Fruit fly (Drosophila melanogaster): ENCODE measurements around the gene CG10283.

Gene CG10283

DNA sequence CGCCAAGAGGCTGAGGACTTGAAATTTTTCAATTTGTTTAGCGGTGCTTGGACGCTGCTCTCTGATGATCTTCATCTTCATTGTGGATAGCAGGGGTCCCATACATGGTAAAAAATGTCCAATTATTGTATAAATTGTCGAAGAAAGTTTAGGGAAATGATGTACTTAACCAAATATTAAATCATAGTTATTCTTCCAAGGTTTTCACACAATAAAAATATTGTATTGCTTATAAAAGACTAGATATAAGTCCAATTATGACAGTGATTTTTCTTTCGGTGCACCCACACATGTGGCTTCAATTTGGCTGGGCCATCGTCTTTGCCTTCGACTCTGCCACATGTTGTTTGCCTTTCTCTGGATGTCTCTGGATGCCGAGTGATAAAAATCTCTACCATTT, 20.6 kb upstream of the CG10283 start:
- TF ChIP-seq bab1 (GFP tag; optimal IDR thresholded peaks at IDR 0.05) (no peak), CG12768 (GFP tag; optimal IDR thresholded peaks at IDR 0.05) (no peak), CG7101 (tag; optimal IDR thresholded peaks at IDR 0.05) (no peak), Mnt (GFP tag; optimal IDR thresholded peaks at IDR 0.05) (no peak), Clk (GFP tag; optimal IDR thresholded peaks at IDR 0.05) (no peak), Hr96 (GFP tag; optimal IDR thresholded peaks at IDR 0.05) (no peak), CG33017 (tag; optimal IDR thresholded peaks at IDR 0.05) (no peak), kay (GFP tag; ENCODE audit: borderline replicate concordance) (no peak), CG1620 (GFP tag; optimal IDR thresholded peaks at IDR 0.05) (no peak), CG14711 (tag; optimal IDR thresholded peaks at IDR 0.05) (no peak), ovo (GFP tag; optimal IDR thresholded peaks at IDR 0.05) (no peak), tj (GFP tag; optimal IDR thresholded peaks at IDR 0.05) (no peak), toe (GFP tag; optimal IDR thresholded peaks at IDR 0.05) (no peak), CG11617 (GFP tag; optimal IDR thresholded peaks at IDR 0.05) (no peak), Crg-1 (GFP tag; optimal IDR thresholded peaks at IDR 0.05) (no peak), cic (GFP tag; optimal IDR thresholded peaks at IDR 0.05) (no peak), cnc (optimal IDR thresholded peaks at IDR 0.05) (no peak), CG7045 (GFP tag; optimal IDR thresholded peaks at IDR 0.05) (no peak), pad (GFP tag; optimal IDR thresholded peaks at IDR 0.05) (no peak), CG5204 (GFP tag; optimal IDR thresholded peaks at IDR 0.05) (no peak)

DNA sequence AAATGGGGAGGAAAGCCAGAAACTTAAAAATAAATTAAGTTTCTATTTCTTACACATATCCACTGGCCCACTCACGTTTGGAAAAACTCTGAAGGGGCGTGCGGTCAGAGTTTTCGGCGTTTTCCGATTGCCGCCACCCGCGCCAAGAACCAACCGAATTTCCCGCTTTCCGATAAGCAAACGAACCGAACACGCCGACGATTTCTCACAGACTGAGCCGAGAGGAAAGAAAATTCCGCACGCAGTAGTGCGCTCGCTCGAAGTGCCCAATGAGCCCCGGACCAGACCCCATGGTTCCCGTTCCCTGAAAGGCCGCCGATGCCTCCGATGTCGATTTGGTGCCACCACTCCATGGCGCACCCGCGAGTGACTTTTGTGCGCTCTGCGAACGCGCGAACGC, 19.4 kb upstream of the CG10283 start, which contains the start of gene kon:
TSS of gene kon (minus strand) at position 219 of the 400 bp plus-strand sequence.
- TF ChIP-seq cic (GFP tag; optimal IDR thresholded peaks at IDR 0.05) = no peak
- TF ChIP-seq CG7045 (GFP tag; optimal IDR thresholded peaks at IDR 0.05) = no peak
- no peak for TF ChIP-seq CG1620 (GFP tag; optimal IDR thresholded peaks at IDR 0.05)
- no peak for TF ChIP-seq Hr96 (GFP tag; optimal IDR thresholded peaks at IDR 0.05)
- TF ChIP-seq CG5204 (GFP tag; optimal IDR thresholded peaks at IDR 0.05) = no peak
- no peak for TF ChIP-seq Crg-1 (GFP tag; optimal IDR thresholded peaks at IDR 0.05)
- TF ChIP-seq CG11617 (GFP tag; optimal IDR thresholded peaks at IDR 0.05) = no peak
- TF ChIP-seq CG14711 (tag; optimal IDR thresholded peaks at IDR 0.05) = no peak
- TF ChIP-seq kay (GFP tag; ENCODE audit: borderline replicate concordance) = no peak
- no peak for TF ChIP-seq pad (GFP tag; optimal IDR thresholded peaks at IDR 0.05)
- TF ChIP-seq bab1 (GFP tag; optimal IDR thresholded peaks at IDR 0.05) = no peak
- no peak for TF ChIP-seq CG33017 (tag; optimal IDR thresholded peaks at IDR 0.05)
- TF ChIP-seq Mnt (GFP tag; optimal IDR thresholded peaks at IDR 0.05) = no peak
- no peak for TF ChIP-seq ovo (GFP tag; optimal IDR thresholded peaks at IDR 0.05)
- TF ChIP-seq toe (GFP tag; optimal IDR thresholded peaks at IDR 0.05) = no peak
- no peak for TF ChIP-seq tj (GFP tag; optimal IDR thresholded peaks at IDR 0.05)

dm6 chr2L:18499900-18500299, 15.6 kb upstream of the CG10283 start:
- TF ChIP-seq CG7045 (GFP tag; optimal IDR thresholded peaks at IDR 0.05) = no peak
- no peak for TF ChIP-seq pad (GFP tag; optimal IDR thresholded peaks at IDR 0.05)
- no peak for TF ChIP-seq CG5204 (GFP tag; optimal IDR thresholded peaks at IDR 0.05)
- no peak for TF ChIP-seq Mnt (GFP tag; optimal IDR thresholded peaks at IDR 0.05)
- TF ChIP-seq Hr96 (GFP tag; optimal IDR thresholded peaks at IDR 0.05) = no peak
- TF ChIP-seq CG11617 (GFP tag; optimal IDR thresholded peaks at IDR 0.05) = no peak
- no peak for TF ChIP-seq kay (GFP tag; ENCODE audit: borderline replicate concordance)
- TF ChIP-seq Clk (GFP tag; optimal IDR thresholded peaks at IDR 0.05) = no peak
- TF ChIP-seq toe (GFP tag; optimal IDR thresholded peaks at IDR 0.05) = no peak
- no peak for TF ChIP-seq ovo (GFP tag; optimal IDR thresholded peaks at IDR 0.05)
- TF ChIP-seq bab1 (GFP tag; optimal IDR thresholded peaks at IDR 0.05) = no peak
- no peak for TF ChIP-seq CG14711 (tag; optimal IDR thresholded peaks at IDR 0.05)
- TF ChIP-seq CG1620 (GFP tag; optimal IDR thresholded peaks at IDR 0.05) = no peak
- no peak for TF ChIP-seq cic (GFP tag; optimal IDR thresholded peaks at IDR 0.05)
- TF ChIP-seq tj (GFP tag; optimal IDR thresholded peaks at IDR 0.05) = no peak
- no peak for TF ChIP-seq CG33017 (tag; optimal IDR thresholded peaks at IDR 0.05)
- TF ChIP-seq cnc (optimal IDR thresholded peaks at IDR 0.05) = no peak
- TF ChIP-seq CG7101 (tag; optimal IDR thresholded peaks at IDR 0.05) = no peak
- no peak for TF ChIP-seq Crg-1 (GFP tag; optimal IDR thresholded peaks at IDR 0.05)

- TF ChIP-seq CG7101 (tag; optimal IDR thresholded peaks at IDR 0.05) = no peak
- no peak for TF ChIP-seq toe (GFP tag; optimal IDR thresholded peaks at IDR 0.05)
- TF ChIP-seq CG12768 (GFP tag; optimal IDR thresholded peaks at IDR 0.05) = no peak
- TF ChIP-seq CG11617 (GFP tag; optimal IDR thresholded peaks at IDR 0.05) = no peak
- TF ChIP-seq tj (GFP tag; optimal IDR thresholded peaks at IDR 0.05) = no peak
- no peak for TF ChIP-seq CG7045 (GFP tag; optimal IDR thresholded peaks at IDR 0.05)
- TF ChIP-seq CG14711 (tag; optimal IDR thresholded peaks at IDR 0.05) = no peak
- TF ChIP-seq bab1 (GFP tag; optimal IDR thresholded peaks at IDR 0.05) = no peak
- no peak for TF ChIP-seq CG33017 (tag; optimal IDR thresholded peaks at IDR 0.05)
- TF ChIP-seq Hr96 (GFP tag; optimal IDR thresholded peaks at IDR 0.05) = no peak
- TF ChIP-seq pad (GFP tag; optimal IDR thresholded peaks at IDR 0.05) = no peak
- no peak for TF ChIP-seq cic (GFP tag; optimal IDR thresholded peaks at IDR 0.05)
- TF ChIP-seq Mnt (GFP tag; optimal IDR thresholded peaks at IDR 0.05) = no peak
- TF ChIP-seq kay (GFP tag; ENCODE audit: borderline replicate concordance) = no peak
- TF ChIP-seq CG5204 (GFP tag; optimal IDR thresholded peaks at IDR 0.05) = no peak
- TF ChIP-seq cnc (optimal IDR thresholded peaks at IDR 0.05) = no peak
Observed at dm6 chr2L:18496834-18497233, 12.5 kb upstream of the CG10283 start.

- no peak for TF ChIP-seq CG5204 (GFP tag; optimal IDR thresholded peaks at IDR 0.05)
- no peak for TF ChIP-seq CG12768 (GFP tag; optimal IDR thresholded peaks at IDR 0.05)
- no peak for TF ChIP-seq pad (GFP tag; optimal IDR thresholded peaks at IDR 0.05)
- no peak for TF ChIP-seq CG11617 (GFP tag; optimal IDR thresholded peaks at IDR 0.05)
- no peak for TF ChIP-seq CG7101 (tag; optimal IDR thresholded peaks at IDR 0.05)
- no peak for TF ChIP-seq tj (GFP tag; optimal IDR thresholded peaks at IDR 0.05)
- no peak for TF ChIP-seq Crg-1 (GFP tag; optimal IDR thresholded peaks at IDR 0.05)
- no peak for TF ChIP-seq CG1620 (GFP tag; optimal IDR thresholded peaks at IDR 0.05)
- TF ChIP-seq Hr96 (GFP tag; optimal IDR thresholded peaks at IDR 0.05) = no peak
- no peak for TF ChIP-seq cic (GFP tag; optimal IDR thresholded peaks at IDR 0.05)
- no peak for TF ChIP-seq Clk (GFP tag; optimal IDR thresholded peaks at IDR 0.05)
- no peak for TF ChIP-seq CG14711 (tag; optimal IDR thresholded peaks at IDR 0.05)
- TF ChIP-seq ovo (GFP tag; optimal IDR thresholded peaks at IDR 0.05) = no peak
- no peak for TF ChIP-seq cnc (optimal IDR thresholded peaks at IDR 0.05)
- no peak for TF ChIP-seq CG33017 (tag; optimal IDR thresholded peaks at IDR 0.05)
- TF ChIP-seq kay (GFP tag; ENCODE audit: borderline replicate concordance) = no peak
- TF ChIP-seq Mnt (GFP tag; optimal IDR thresholded peaks at IDR 0.05) = no peak
Observed at dm6 chr2L:18493122-18493521, 8.8 kb upstream of the CG10283 start.

All from whole organism, adult.